Fruit fly (Drosophila melanogaster) whole organism, prepupa: ENCODE results near the gene CG12766.

Source experiments
- Blimp-1 ChIP-seq: fragments of 200-800 bp; sonication (Bioruptor generic); optimal IDR thresholded peaks from 3 replicates; lab custom pipeline; 2017; ENCODE audit warnings: missing biosample characterization, missing genetic modification characterization, mild to moderate bottlenecking, moderate library complexity, missing genetic modification reagents
- CG10631 ChIP-seq: fragments of 200-800 bp; sonication (Bioruptor generic); optimal IDR thresholded peaks from 2 replicates; lab custom pipeline; 2016; ENCODE audit warnings: missing biosample characterization, missing genetic modification characterization
- CG10669 ChIP-seq: fragments of 200-800 bp; sonication (Bioruptor generic); optimal IDR thresholded peaks from 3 replicates; lab custom pipeline; 2018; ENCODE audit warnings: missing biosample characterization, mild to moderate bottlenecking, missing genetic modification characterization, moderate library complexity
- CG11294 ChIP-seq: fragments of 200-800 bp; sonication (Bioruptor generic); IDR thresholded peaks from 2 replicates; pipeline ENCODE4 v1.3.6; 2022; ENCODE audit warnings: missing biosample characterization, missing genetic modification characterization
- CG11762 ChIP-seq: fragments of 200-800 bp; sonication (Bioruptor generic); optimal IDR thresholded peaks from 3 replicates; lab custom pipeline; 2016; ENCODE audit warnings: missing biosample characterization, missing genetic modification characterization; ENCODE audit not compliant: insufficient read depth
- CG15336 ChIP-seq: fragments of 200-800 bp; sonication (Bioruptor generic); IDR thresholded peaks from 2 replicates; pipeline ENCODE4 v1.3.6; 2022; ENCODE audit warnings: missing biosample characterization, missing genetic modification characterization
- CG1621 ChIP-seq: fragments of 200-800 bp; sonication (Bioruptor generic); optimal IDR thresholded peaks from 3 replicates; lab custom pipeline; 2018; ENCODE audit warnings: missing biosample characterization, mild to moderate bottlenecking, missing genetic modification characterization
- CG3032 ChIP-seq: fragments of 200-800 bp; optimal IDR thresholded peaks from 2 replicates; lab custom pipeline; 2019; ENCODE audit warnings: missing biosample characterization, mild to moderate bottlenecking, missing genetic modification characterization, moderate library complexity
- CG31627 ChIP-seq: fragments of 200-800 bp; sonication (Bioruptor generic); optimal IDR thresholded peaks from 3 replicates; lab custom pipeline; 2016; ENCODE audit warnings: missing biosample characterization, missing genetic modification characterization
- CG32006 ChIP-seq: fragments of 200-800 bp; sonication (Bioruptor generic); optimal IDR thresholded peaks from 3 replicates; lab custom pipeline; 2017; ENCODE audit warnings: missing biosample characterization, mild to moderate bottlenecking, missing genetic modification characterization
- CG34406 ChIP-seq: fragments of 200-800 bp; sonication (Bioruptor generic); optimal IDR thresholded peaks from 3 replicates; lab custom pipeline; 2016; ENCODE audit warnings: missing biosample characterization, missing genetic modification characterization
- CG3919 ChIP-seq: fragments of 200-800 bp; sonication (Bioruptor generic); optimal IDR thresholded peaks from 3 replicates; lab custom pipeline; 2016; ENCODE audit warnings: missing biosample characterization, missing genetic modification characterization
- CG4318 ChIP-seq: fragments of 200-800 bp; sonication (Bioruptor generic); optimal IDR thresholded peaks from 3 replicates; lab custom pipeline; 2017; ENCODE audit warnings: missing biosample characterization, mild to moderate bottlenecking, missing genetic modification characterization
- CG6163 ChIP-seq: fragments of 200-800 bp; sonication (Bioruptor generic); IDR thresholded peaks from 3 replicates; pipeline ENCODE4 v1.3.6; 2022; ENCODE audit warnings: missing biosample characterization, missing genetic modification characterization
- CG6792 ChIP-seq: fragments of 200-800 bp; sonication (Bioruptor generic); optimal IDR thresholded peaks from 3 replicates; lab custom pipeline; 2016; ENCODE audit warnings: missing biosample characterization, missing genetic modification characterization
- CG6808 ChIP-seq: fragments of 200-800 bp; sonication (Bioruptor generic); optimal IDR thresholded peaks from 3 replicates; lab custom pipeline; 2017; ENCODE audit warnings: missing biosample characterization, missing genetic modification characterization, mild to moderate bottlenecking, moderate library complexity, missing genetic modification reagents
- CG6854 ChIP-seq: fragments of 200-800 bp; sonication (Bioruptor generic); optimal IDR thresholded peaks from 2 replicates; lab custom pipeline; 2017; ENCODE audit warnings: missing biosample characterization, mild to moderate bottlenecking, missing genetic modification characterization
- CG7368 ChIP-seq: fragments of 200-800 bp; sonication (Bioruptor generic); optimal IDR thresholded peaks from 3 replicates; lab custom pipeline; 2016; ENCODE audit warnings: missing biosample characterization, missing genetic modification characterization
- CG8119 ChIP-seq: fragments of 200-800 bp; sonication (Bioruptor generic); IDR thresholded peaks from 3 replicates; pipeline ENCODE4 v1.3.6; 2022; ENCODE audit warnings: missing biosample characterization, missing genetic modification characterization
- CG8319 ChIP-seq: fragments of 200-800 bp; sonication (Bioruptor generic); optimal IDR thresholded peaks from 3 replicates; lab custom pipeline; 2016; ENCODE audit warnings: missing biosample characterization, missing genetic modification characterization
- CG8632 ChIP-seq: fragments of 200-800 bp; sonication (Bioruptor generic); optimal IDR thresholded peaks from 3 replicates; lab custom pipeline; 2016; ENCODE audit warnings: missing biosample characterization, missing genetic modification characterization
- CG9139 ChIP-seq: fragments of 200-800 bp; sonication (Bioruptor generic); optimal IDR thresholded peaks from 3 replicates; lab custom pipeline; 2017; ENCODE audit warnings: missing biosample characterization, mild to moderate bottlenecking, missing genetic modification characterization
- Eip75B ChIP-seq: fragments of 200-800 bp; sonication (Bioruptor generic); optimal IDR thresholded peaks from 3 replicates; lab custom pipeline; 2016; ENCODE audit warnings: missing biosample characterization, missing genetic modification characterization
- Eip78C ChIP-seq: fragments of 200-800 bp; sonication (Bioruptor generic); peaks from one replicate; lab custom pipeline; 2016; ENCODE audit warnings: missing biosample characterization, missing genetic modification characterization
- Eip93F ChIP-seq: fragments of 200-800 bp; sonication (Bioruptor generic); optimal IDR thresholded peaks from 2 replicates; lab custom pipeline; 2016; ENCODE audit warnings: missing biosample characterization, mild to moderate bottlenecking, missing genetic modification characterization
- Hr39 ChIP-seq: fragments of 200-800 bp; sonication (Bioruptor generic); optimal IDR thresholded peaks from 2 replicates; lab custom pipeline; 2016; ENCODE audit warnings: missing biosample characterization, missing genetic modification characterization
- Hr4 ChIP-seq: fragments of 200-800 bp; sonication (Bioruptor generic); optimal IDR thresholded peaks from 3 replicates; lab custom pipeline; 2016; ENCODE audit warnings: missing biosample characterization, missing genetic modification characterization
- Lpt ChIP-seq: fragments of 200-800 bp; sonication (Bioruptor generic); optimal IDR thresholded peaks from 3 replicates; lab custom pipeline; 2016; ENCODE audit warnings: missing biosample characterization, missing genetic modification characterization
- Met ChIP-seq: fragments of 200-800 bp; sonication (Bioruptor generic); optimal IDR thresholded peaks from 3 replicates; lab custom pipeline; 2016; ENCODE audit warnings: missing biosample characterization, missing genetic modification characterization
- OdsH ChIP-seq: fragments of 200-800 bp; sonication (Bioruptor generic); optimal IDR thresholded peaks from 3 replicates; lab custom pipeline; 2016; ENCODE audit warnings: missing biosample characterization, missing genetic modification characterization
- Smox ChIP-seq: fragments of 200-800 bp; sonication (Bioruptor generic); optimal IDR thresholded peaks from 3 replicates; lab custom pipeline; 2016; ENCODE audit warnings: missing biosample characterization, missing genetic modification characterization
- Sox102F ChIP-seq: fragments of 200-800 bp; sonication (Bioruptor generic); optimal IDR thresholded peaks from 2 replicates; lab custom pipeline; 2016; ENCODE audit warnings: missing biosample characterization, mild to moderate bottlenecking, missing genetic modification characterization
- Sox14 ChIP-seq: fragments of 200-800 bp; sonication (Bioruptor generic); optimal IDR thresholded peaks from 3 replicates; lab custom pipeline; 2016; ENCODE audit warnings: missing biosample characterization, missing genetic modification characterization
- Sox15 ChIP-seq: fragments of 200-800 bp; sonication (Bioruptor generic); optimal IDR thresholded peaks from 3 replicates; lab custom pipeline; 2016; ENCODE audit warnings: missing biosample characterization, missing genetic modification characterization
- achi ChIP-seq: fragments of 200-800 bp; sonication (Bioruptor generic); optimal IDR thresholded peaks from 3 replicates; lab custom pipeline; 2016; ENCODE audit warnings: missing biosample characterization, missing genetic modification characterization
- cyc ChIP-seq: fragments of 200-800 bp; sonication (Bioruptor generic); optimal IDR thresholded peaks from 3 replicates; lab custom pipeline; 2016; ENCODE audit warnings: missing biosample characterization, missing genetic modification characterization
- dac ChIP-seq: fragments of 200-800 bp; sonication (Bioruptor generic); optimal IDR thresholded peaks from 2 replicates; lab custom pipeline; 2017; ENCODE audit warnings: missing biosample characterization, mild to moderate bottlenecking, missing genetic modification characterization
- dsx ChIP-seq: fragments of 200-800 bp; optimal IDR thresholded peaks from 3 replicates; lab custom pipeline; 2019; ENCODE audit warnings: missing biosample characterization, mild to moderate bottlenecking, missing genetic modification characterization, moderate library complexity; ENCODE audit not compliant: poor library complexity, severe bottlenecking
- eg ChIP-seq: fragments of 200-800 bp; sonication (Bioruptor generic); IDR thresholded peaks from 3 replicates; pipeline ENCODE4 v1.3.6; 2022; ENCODE audit warnings: missing biosample characterization, missing genetic modification characterization
- fd59A ChIP-seq: fragments of 200-800 bp; sonication (Bioruptor generic); optimal IDR thresholded peaks from 2 replicates; lab custom pipeline; 2017; ENCODE audit warnings: missing biosample characterization, mild to moderate bottlenecking, missing genetic modification characterization, missing genetic modification reagents
- fkh ChIP-seq: fragments of 200-800 bp; sonication (Bioruptor generic); optimal IDR thresholded peaks from 3 replicates; lab custom pipeline; 2017; ENCODE audit warnings: missing biosample characterization, mild to moderate bottlenecking, missing genetic modification characterization, moderate library complexity
- lz ChIP-seq: fragments of 200-800 bp; sonication (Bioruptor generic); optimal IDR thresholded peaks from 3 replicates; lab custom pipeline; 2016; ENCODE audit warnings: missing biosample characterization, missing genetic modification characterization
- pdm3 ChIP-seq: fragments of 200-800 bp; sonication (Bioruptor generic); optimal IDR thresholded peaks from 3 replicates; lab custom pipeline; 2016; ENCODE audit warnings: missing biosample characterization, missing genetic modification characterization
- salr ChIP-seq, 2 experiments: fragments of 200-800 bp; sonication (Bioruptor generic); optimal IDR thresholded peaks; 3 replicates each; lab custom pipeline; 2016 to 2018; ENCODE audit warnings: missing biosample characterization in 2 of 2, missing genetic modification characterization in 2 of 2, mild to moderate bottlenecking in 1 of 2
- spab ChIP-seq: fragments of 200-800 bp; sonication (Bioruptor generic); optimal IDR thresholded peaks from 2 replicates; lab custom pipeline; 2017; ENCODE audit warnings: missing biosample characterization, mild to moderate bottlenecking, missing genetic modification characterization, missing genetic modification reagents
- ss ChIP-seq, 2 experiments: fragments of 200-800 bp; sonication (Bioruptor generic); optimal IDR thresholded peaks; 2 replicates in 1 of 2; 3 replicates in 1 of 2; lab custom pipeline; 2017 to 2018; ENCODE audit warnings: mild to moderate bottlenecking in 2 of 2, missing biosample characterization in 2 of 2, missing genetic modification characterization in 2 of 2, moderate library complexity in 1 of 2
- svp ChIP-seq: fragments of 200-800 bp; sonication (Bioruptor generic); peaks from one replicate; lab custom pipeline; 2016; ENCODE audit warnings: missing biosample characterization, missing genetic modification characterization
- topi ChIP-seq: fragments of 200-800 bp; sonication (Bioruptor generic); optimal IDR thresholded peaks from 3 replicates; lab custom pipeline; 2016; ENCODE audit warnings: missing biosample characterization, missing genetic modification characterization
- vri ChIP-seq: fragments of 200-800 bp; sonication (Bioruptor generic); optimal IDR thresholded peaks from 3 replicates; lab custom pipeline; 2016; ENCODE audit warnings: missing biosample characterization, mild to moderate bottlenecking, missing genetic modification characterization

CG12766 gene

dm6 chr3L:3937806-3938205 lies 2.1 kb downstream of the CG12766 start, which contains the start of gene CG10866:
CG10866 (minus strand) TSS chr3L:3937992.
- TF ChIP-seq ss (GFP tag; optimal IDR thresholded peaks at IDR 0.05; lab: Kevin White, UChicago) = no peak
- peak; percentile 34 for TF ChIP-seq svp (GFP tag; lab: Kevin White, UChicago)
- TF ChIP-seq fkh (GFP tag; lab: Kevin White, UChicago) = peak; percentile 82
- peak; percentile 36 for TF ChIP-seq Eip78C

DNA sequence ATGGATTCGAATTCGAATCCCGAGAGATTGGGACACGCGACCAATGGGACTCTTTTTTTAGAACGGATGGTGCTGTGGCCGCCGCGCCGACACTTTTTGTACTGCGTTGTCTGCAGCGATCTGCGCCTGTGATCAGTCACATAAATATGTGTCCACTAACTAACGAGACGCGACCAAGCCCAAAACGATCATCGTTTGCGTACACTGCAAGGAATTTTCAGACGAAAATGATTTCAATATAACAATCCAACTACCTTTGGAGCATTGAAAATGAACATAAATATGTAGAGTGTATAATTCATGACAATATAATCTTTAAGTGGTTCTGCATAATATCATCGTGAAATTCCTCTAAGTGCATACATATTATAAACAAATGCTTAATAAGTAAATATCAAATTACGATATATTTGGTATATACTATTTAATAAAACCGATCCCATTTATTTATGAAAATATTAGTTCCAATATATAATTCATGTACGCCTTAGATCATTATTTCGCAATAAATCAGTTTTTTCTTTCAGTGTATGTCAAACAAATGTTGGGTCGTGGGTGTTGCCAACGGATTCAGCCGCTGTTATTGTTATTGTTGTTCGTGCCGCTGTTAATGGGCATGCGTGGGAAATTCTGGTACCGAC lies 4.2 kb downstream of the CG12766 start, which contains the start of gene Eip63F-1:
Gene Eip63F-1 (minus strand): TSS at position 51 of the 641 bp plus-strand sequence.
- no peak for TF ChIP-seq CG11762
- TF ChIP-seq CG15336 (GFP tag; lab: Robert Waterston, UW) = peak; percentile 62
- TF ChIP-seq CG34406 = peak; percentile 1
- no peak for TF ChIP-seq CG6808
- no peak for TF ChIP-seq Lpt
- TF ChIP-seq vri (GFP tag; lab: Kevin White, UChicago) = no peak
- TF ChIP-seq CG6792 (GFP tag; lab: Kevin White, UChicago) = no peak
- TF ChIP-seq Sox15 (GFP tag; lab: Kevin White, UChicago) = no peak
- TF ChIP-seq spab (GFP tag; lab: Kevin White, UChicago) = no peak
- no peak for TF ChIP-seq CG7368 (GFP tag; lab: Kevin White, UChicago)
- peak; percentile 35 for TF ChIP-seq achi (GFP tag; lab: Kevin White, UChicago)
- TF ChIP-seq CG8319 = no peak
- TF ChIP-seq Eip75B (GFP tag; lab: Kevin White, UChicago) = no peak
- no peak for TF ChIP-seq lz (GFP tag; lab: Kevin White, UChicago)
- TF ChIP-seq Sox102F (GFP tag; lab: Kevin White, UChicago) = no peak
- TF ChIP-seq Smox (GFP tag; lab: Kevin White, UChicago) = no peak
- peak; percentile 69 for TF ChIP-seq CG32006 (GFP tag; lab: Kevin White, UChicago)
- no peak for TF ChIP-seq dsx (GFP tag; lab: Kevin White, UChicago)
- TF ChIP-seq CG3919 (GFP tag; lab: Kevin White, UChicago) = peak; percentile 37
- peak; percentile 50 for TF ChIP-seq CG8119 (GFP tag; lab: Robert Waterston, UW)
- no peak for TF ChIP-seq ss (GFP tag; optimal IDR thresholded peaks at IDR 0.05; lab: Kevin White, UChicago)
- TF ChIP-seq dac (GFP tag; lab: Kevin White, UChicago) = no peak
- TF ChIP-seq eg (GFP tag; lab: Robert Waterston, UW) = 0 out of 3 replicates have a peak, but pooled peaks have one; percentile 34
- TF ChIP-seq Eip78C = peak; percentile 76
- no peak for TF ChIP-seq CG10669 (GFP tag; lab: Kevin White, UChicago)
- TF ChIP-seq CG10631 = no peak
- TF ChIP-seq CG4318 (GFP tag; lab: Kevin White, UChicago) = peak; percentile 12
- TF ChIP-seq CG1621 (tag; lab: Kevin White, UChicago) = no peak
- no peak for TF ChIP-seq CG9139 (GFP tag; lab: Kevin White, UChicago)
- TF ChIP-seq CG8632 = no peak
- no peak for TF ChIP-seq CG11294 (GFP tag; lab: Robert Waterston, UW)
- TF ChIP-seq topi = no peak
- TF ChIP-seq CG6854 = no peak
- no peak; the same call in 2 of the 3 replicates for TF ChIP-seq CG6163 (GFP tag; lab: Robert Waterston, UW)
- no peak for TF ChIP-seq fd59A (GFP tag; lab: Kevin White, UChicago)
- peak in 1 of 2 experiments; percentile 45 for TF ChIP-seq salr (GFP tag; optimal IDR thresholded peaks at IDR 0.05; lab: Kevin White, UChicago)
- TF ChIP-seq OdsH = peak; percentile 54
- peak; percentile 66 for TF ChIP-seq Hr4 (GFP tag; lab: Kevin White, UChicago)
- TF ChIP-seq Hr39 = peak; percentile 15
- TF ChIP-seq pdm3 = peak; percentile 20
- no peak for TF ChIP-seq Eip93F (GFP tag; lab: Kevin White, UChicago)
- TF ChIP-seq CG31627 = peak; percentile 12
- peak; percentile 19 for TF ChIP-seq Met
- TF ChIP-seq cyc (GFP tag; lab: Kevin White, UChicago) = peak; percentile 4
- TF ChIP-seq CG3032 (tag; lab: Kevin White, UChicago) = no peak
- TF ChIP-seq Sox14 (GFP tag; lab: Kevin White, UChicago) = no peak
- TF ChIP-seq Blimp-1 (GFP tag; lab: Kevin White, UChicago) = no peak
